Worm (Caenorhabditis elegans) whole organism, young adult: Measurements from ENCODE around the gene spig-5.

Experiments
- B0019.2 ChIP-seq: fragments of 200-800 bp; sonication (Bioruptor generic); conservative IDR thresholded peaks from 2 replicates; pipeline ENCODE4 v1.3.6; 2022; ENCODE audit warnings: missing genetic modification reagents, missing genetic modification characterization, missing compliant biosample characterization
- B0336.3 ChIP-seq: fragments of 200-800 bp; sonication (Bioruptor generic); IDR thresholded peaks from 2 replicates; pipeline ENCODE4 v1.3.6; 2022; ENCODE audit warnings: missing genetic modification characterization, missing compliant biosample characterization
- C06A6.2 ChIP-seq: fragments of 200-800 bp; sonication (Bioruptor generic); conservative IDR thresholded peaks from 2 replicates; pipeline ENCODE4 v1.3.6; 2022; ENCODE audit warnings: missing genetic modification characterization, missing compliant biosample characterization
- C17E4.6 ChIP-seq: fragments of 200-800 bp; sonication (Bioruptor generic); IDR thresholded peaks from 2 replicates; pipeline ENCODE4 v1.3.6; 2022; ENCODE audit warnings: missing genetic modification reagents, missing genetic modification characterization, missing compliant biosample characterization
- F22D6.2 ChIP-seq: sonication (generic microtip); optimal IDR thresholded peaks from 2 replicates; lab custom pipeline; 2016; ENCODE audit warnings: mild to moderate bottlenecking, missing genetic modification characterization, missing compliant biosample characterization
- F57A8.1 ChIP-seq: fragments of 200-800 bp; sonication (Bioruptor generic); optimal IDR thresholded peaks from 2 replicates; lab custom pipeline; 2018; ENCODE audit warnings: mild to moderate bottlenecking, missing genetic modification characterization, moderate library complexity, missing compliant biosample characterization
- T07F8.4 ChIP-seq: sonication (generic microtip); optimal IDR thresholded peaks from 2 replicates; lab custom pipeline; 2016; ENCODE audit warnings: mild to moderate bottlenecking, missing genetic modification characterization, moderate library complexity, missing compliant biosample characterization
- Y56A3A.18 ChIP-seq: fragments of 200-800 bp; sonication (Bioruptor generic); IDR thresholded peaks from 2 replicates; pipeline ENCODE4 v1.3.6; 2022; ENCODE audit warnings: missing genetic modification reagents, missing genetic modification characterization, missing compliant biosample characterization
- Y67H2A.10 ChIP-seq: fragments of 200-800 bp; sonication (Bioruptor generic); conservative IDR thresholded peaks from 2 replicates; pipeline ENCODE4 v1.3.6; 2022; ENCODE audit warnings: missing genetic modification reagents, missing genetic modification characterization, missing compliant biosample characterization
- attf-5 ChIP-seq: fragments of 200-800 bp; sonication (Bioruptor generic); optimal IDR thresholded peaks from 2 replicates; lab custom pipeline; 2018; ENCODE audit warnings: mild to moderate bottlenecking, missing genetic modification characterization, missing compliant biosample characterization
- bed-2 ChIP-seq: fragments of 200-800 bp; sonication (Bioruptor generic); IDR thresholded peaks from 2 replicates; pipeline ENCODE4 v1.3.6; 2022; ENCODE audit warnings: missing genetic modification reagents, missing genetic modification characterization, missing compliant biosample characterization
- ccch-3 ChIP-seq: fragments of 200-800 bp; sonication (Bioruptor generic); optimal IDR thresholded peaks from 2 replicates; lab custom pipeline; 2018; ENCODE audit warnings: mild to moderate bottlenecking, missing genetic modification characterization, missing compliant biosample characterization
- cebp-1 ChIP-seq, 2 experiments: fragments of 200-800 bp in 1 of 2; sonication (Bioruptor generic) in 1 of 2; sonication (generic microtip) in 1 of 2; IDR thresholded peaks in 1 of 2; optimal IDR thresholded peaks in 1 of 2; 2 replicates each; pipeline versions ENCODE4 v1.3.6 to Lab custom; 2017 to 2022; ENCODE audit warnings: missing compliant biosample characterization in 2 of 2, missing genetic modification characterization in 2 of 2, mild to moderate bottlenecking in 1 of 2, missing genetic modification reagents in 1 of 2, moderate library complexity in 1 of 2
- ceh-40 ChIP-seq: fragments of 200-800 bp; sonication (Bioruptor generic); IDR thresholded peaks from 2 replicates; pipeline ENCODE4 v1.3.6; 2022; ENCODE audit warnings: missing genetic modification characterization, missing compliant biosample characterization
- ceh-58 ChIP-seq: fragments of 200-800 bp; sonication (Bioruptor generic); IDR thresholded peaks from 2 replicates; pipeline ENCODE4 v1.3.6; 2022; ENCODE audit warnings: missing genetic modification characterization, missing compliant biosample characterization
- ceh-91 ChIP-seq: fragments of 200-800 bp; sonication (Bioruptor generic); IDR thresholded peaks from 2 replicates; pipeline ENCODE4 v1.3.6; 2022; ENCODE audit warnings: missing genetic modification reagents, missing genetic modification characterization, missing compliant biosample characterization
- dox-1 ChIP-seq: fragments of 200-800 bp; sonication (Bioruptor generic); IDR thresholded peaks from 2 replicates; pipeline ENCODE4 v1.3.6; 2022; ENCODE audit warnings: missing genetic modification reagents, missing genetic modification characterization, missing compliant biosample characterization
- efl-1 ChIP-seq: fragments of 150-350 bp; optimal IDR thresholded peaks from 2 replicates; lab custom pipeline; 2014; ENCODE audit warnings: missing biosample characterization, missing genetic modification reagents, missing genetic modification characterization
- egl-18 ChIP-seq: fragments of 200-800 bp; sonication (Bioruptor generic); IDR thresholded peaks from 2 replicates; pipeline ENCODE4 v1.3.6; 2022; ENCODE audit warnings: missing genetic modification reagents, missing genetic modification characterization, missing compliant biosample characterization
- lin-35 ChIP-seq, 3 experiments: fragments of 150-350 bp in 2 of 3; sonication (generic microtip) in 1 of 3; optimal IDR thresholded peaks; 2 replicates each; lab custom pipeline; 2014 to 2018; ENCODE audit warnings: missing biosample characterization in 3 of 3, missing genetic modification characterization in 3 of 3, missing genetic modification reagents in 3 of 3
- madf-8 ChIP-seq: fragments of 200-800 bp; sonication (Bioruptor generic); conservative IDR thresholded peaks from 2 replicates; pipeline ENCODE4 v1.3.6; 2022; ENCODE audit warnings: missing genetic modification reagents, missing genetic modification characterization, missing compliant biosample characterization
- mxl-1 ChIP-seq: sonication (generic microtip); optimal IDR thresholded peaks from 2 replicates; lab custom pipeline; 2016; ENCODE audit warnings: missing genetic modification characterization, missing compliant biosample characterization
- nfya-2 ChIP-seq: fragments of 200-800 bp; sonication (Bioruptor generic); IDR thresholded peaks from 2 replicates; pipeline ENCODE4 v1.3.6; 2022; ENCODE audit warnings: missing genetic modification reagents, missing genetic modification characterization, missing compliant biosample characterization
- nhr-80 ChIP-seq: sonication (generic microtip); optimal IDR thresholded peaks from 2 replicates; lab custom pipeline; 2016; ENCODE audit warnings: missing genetic modification characterization, missing compliant biosample characterization
- nhr-90 ChIP-seq: sonication (generic microtip); optimal IDR thresholded peaks from 2 replicates; lab custom pipeline; 2016; ENCODE audit warnings: missing genotype, mild to moderate bottlenecking, missing genetic modification characterization, missing compliant biosample characterization
- pha-4 ChIP-seq: fragments of 150-350 bp; sonication (generic microtip); optimal IDR thresholded peaks from 2 replicates; lab custom pipeline; 2014; ENCODE audit warnings: missing biosample characterization, missing genetic modification reagents, missing genetic modification characterization
- rcor-1 ChIP-seq: fragments of 200-800 bp; sonication (Bioruptor generic); IDR thresholded peaks from 2 replicates; pipeline ENCODE4 v1.3.6; 2022; ENCODE audit warnings: missing genetic modification reagents, missing genetic modification characterization, missing compliant biosample characterization
- sea-2 ChIP-seq: fragments of 200-800 bp; sonication (Bioruptor generic); IDR thresholded peaks from 2 replicates; pipeline ENCODE4 v1.3.6; 2022; ENCODE audit warnings: missing genetic modification characterization, missing compliant biosample characterization
- snpc-3.4 ChIP-seq: sonication (generic microtip); optimal IDR thresholded peaks from 2 replicates; lab custom pipeline; 2017; ENCODE audit warnings: missing genetic modification characterization, mild to moderate bottlenecking, missing compliant biosample characterization, antibody characterized with exemption, moderate library complexity, missing genotype, missing genetic modification reagents
- snpc-4 ChIP-seq, 5 experiments: fragments of 150-350 bp in 1 of 5; sonication (generic microtip) in 4 of 5; optimal IDR thresholded peaks; 2 replicates each; lab custom pipeline; 2014 to 2018; ENCODE audit warnings: missing genetic modification characterization in 5 of 5, missing biosample characterization in 3 of 5, antibody characterized with exemption in 2 of 5, mild to moderate bottlenecking in 2 of 5, missing compliant biosample characterization in 2 of 5, missing genotype in 2 of 5, moderate library complexity in 2 of 5, missing genetic modification reagents in 1 of 5
- somi-1 ChIP-seq: fragments of 200-800 bp; sonication (Bioruptor generic); optimal IDR thresholded peaks from 2 replicates; lab custom pipeline; 2018; ENCODE audit warnings: mild to moderate bottlenecking, missing genetic modification characterization, missing compliant biosample characterization
- ztf-22 ChIP-seq: fragments of 200-800 bp; sonication (Bioruptor generic); optimal IDR thresholded peaks from 2 replicates; lab custom pipeline; 2018; ENCODE audit warnings: mild to moderate bottlenecking, missing genetic modification characterization, moderate library complexity, missing compliant biosample characterization
- ztf-6 ChIP-seq: fragments of 200-800 bp; sonication (Bioruptor generic); IDR thresholded peaks from 2 replicates; pipeline ENCODE4 v1.3.6; 2022; ENCODE audit warnings: missing genetic modification reagents, missing genetic modification characterization, missing compliant biosample characterization

spig-5 gene

ce11 chrV:14324502-14325467 is 16.5 kb downstream of the spig-5 start, which contains the start of the genes F47B8.4 and F47B8.18 (continued):
- no peak for TF ChIP-seq ccch-3 (GFP tag; lab: Kevin White, UChicago)
- no peak for TF ChIP-seq mxl-1
- TF ChIP-seq F22D6.2 (tag; lab: Kevin White, UChicago): no peak
- TF ChIP-seq Y56A3A.18 (GFP tag; lab: Robert Waterston, UW): no peak
- 0 out of 2 replicates have a peak, but pooled peaks have one; percentile 15 for TF ChIP-seq cebp-1 (GFP tag; IDR thresholded peaks at IDR 0.05; lab: Robert Waterston, UW)
- TF ChIP-seq cebp-1 (tag; optimal IDR thresholded peaks at IDR 0.05; lab: Kevin White, UChicago): no peak
- TF ChIP-seq efl-1 (GFP tag; lab: Kevin White, UChicago): no peak
- peak; percentile 56 for TF ChIP-seq nhr-80 (tag; lab: Kevin White, UChicago)

- TF ChIP-seq cebp-1 (GFP tag; IDR thresholded peaks at IDR 0.05; lab: Robert Waterston, UW) (no peak), cebp-1 (tag; optimal IDR thresholded peaks at IDR 0.05; lab: Kevin White, UChicago) (no peak), dox-1 (GFP tag; lab: Robert Waterston, UW) (no peak), ceh-91 (GFP tag; lab: Robert Waterston, UW) (no peak), Y67H2A.10 (GFP tag; lab: Robert Waterston, UW) (no peak)
These were observed 19.5 kb downstream of the spig-5 start, which contains the start of gene F47B8.5 for ce11 chrV:14327776-14328175. Gene F47B8.5, minus strand, starts transcription at chrV:14327876.

ce11 chrV:14328806-14329205 is 20.5 kb downstream of the spig-5 start, which contains the start of gene pepm-1:
Gene pepm-1, plus strand, starts transcription at chrV:14329106.
- TF ChIP-seq bed-2 (GFP tag; lab: Robert Waterston, UW): no peak
- TF ChIP-seq ztf-22 (GFP tag; lab: Kevin White, UChicago): no peak
- TF ChIP-seq lin-35 (GFP tag; optimal IDR thresholded peaks at IDR 0.05; lab: Kevin White, UChicago): no peak
- no peak for TF ChIP-seq rcor-1 (GFP tag; lab: Robert Waterston, UW)
- TF ChIP-seq B0336.3 (GFP tag; lab: Robert Waterston, UW): no peak
- no peak for TF ChIP-seq F22D6.2 (tag; lab: Kevin White, UChicago)
- TF ChIP-seq ceh-58 (GFP tag; lab: Robert Waterston, UW): no peak
- TF ChIP-seq, all 124 proteins: peak for 0

- no peak for TF ChIP-seq F57A8.1 (GFP tag; lab: Kevin White, UChicago)
These were observed 23.2 kb downstream of the spig-5 start, which contains the start of gene F47B8.8 for ce11 chrV:14331477-14331876. Gene F47B8.8, plus strand, starts transcription at chrV:14331733.

- TF ChIP-seq mxl-1 (no peak), ceh-40 (GFP tag; lab: Robert Waterston, UW) (no peak), C06A6.2 (GFP tag; lab: Robert Waterston, UW) (no peak), B0019.2 (GFP tag; lab: Robert Waterston, UW) (no peak), Y67H2A.10 (GFP tag; lab: Robert Waterston, UW) (no peak), T07F8.4 (tag; lab: Kevin White, UChicago) (no peak), nhr-90 (tag; lab: Kevin White, UChicago) (no peak), rcor-1 (GFP tag; lab: Robert Waterston, UW) (no peak), egl-18 (no peak), C17E4.6 (no peak), attf-5 (GFP tag; lab: Kevin White, UChicago) (no peak), somi-1 (GFP tag; lab: Kevin White, UChicago) (no peak), pha-4 (no peak), ztf-6 (GFP tag; lab: Robert Waterston, UW) (no peak), snpc-4 (GFP tag; optimal IDR thresholded peaks at IDR 0.05; lab: Kevin White, UChicago) (no peak), snpc-4 (tag; optimal IDR thresholded peaks at IDR 0.05; lab: Kevin White, UChicago) (no peak), madf-8 (GFP tag; lab: Robert Waterston, UW) (no peak), nfya-2 (GFP tag; lab: Robert Waterston, UW) (no peak), sea-2 (no peak), snpc-3.4 (tag; lab: Kevin White, UChicago) (no peak)
These were observed 24.9 kb downstream of the spig-5 start, which contains the start of gene srm-4 for ce11 chrV:14333116-14333515. Gene srm-4, plus strand, starts transcription at chrV:14333416.
